Worm (Caenorhabditis elegans) whole organism, L3 larva: ENCODE data around the gene anmt-2.

ENCODE experiments used
- R02D3.7 ChIP-seq: fragments of 150-350 bp; optimal IDR thresholded peaks from 2 replicates; lab custom pipeline; 2014; ENCODE audit warnings: missing biosample characterization, missing genetic modification characterization
- ceh-82 ChIP-seq: fragments of 150-350 bp; optimal IDR thresholded peaks from 2 replicates; lab custom pipeline; 2014; ENCODE audit warnings: missing biosample characterization, missing genetic modification characterization
- ceh-9 ChIP-seq: sonication (generic microtip); optimal IDR thresholded peaks from 2 replicates; lab custom pipeline; 2018; ENCODE audit warnings: missing biosample characterization, missing genetic modification characterization
- elt-2 ChIP-seq: sonication (generic microtip); optimal IDR thresholded peaks from 2 replicates; lab custom pipeline; 2016; ENCODE audit warnings: missing genetic modification reagents, mild to moderate bottlenecking, missing genetic modification characterization, missing compliant biosample characterization
- elt-3 ChIP-seq, 3 experiments: fragments of 150-350 bp in 1 of 3; sonication (generic microtip) in 2 of 3; optimal IDR thresholded peaks; 2 replicates in 2 of 3; 4 replicates in 1 of 3; lab custom pipeline; 2014 to 2017; ENCODE audit warnings: missing biosample characterization in 3 of 3, missing genetic modification characterization in 3 of 3
- fkh-10 ChIP-seq: sonication (generic microtip); optimal IDR thresholded peaks from 2 replicates; lab custom pipeline; 2017; ENCODE audit warnings: missing biosample characterization, missing genetic modification reagents, missing genetic modification characterization
- fos-1 ChIP-seq: fragments of 150-350 bp; optimal IDR thresholded peaks from 2 replicates; lab custom pipeline; 2014; ENCODE audit warnings: missing biosample characterization, missing genetic modification characterization
- lin-15B ChIP-seq: fragments of 150-350 bp; optimal IDR thresholded peaks from 2 replicates; lab custom pipeline; 2014; ENCODE audit warnings: missing biosample characterization, missing genetic modification characterization
- nhr-23 ChIP-seq: fragments of 150-350 bp; optimal IDR thresholded peaks from 2 replicates; lab custom pipeline; 2014; ENCODE audit warnings: missing biosample characterization, missing genetic modification reagents, missing genetic modification characterization
- sea-2 ChIP-seq: fragments of 150-350 bp; sonication (generic microtip); optimal IDR thresholded peaks from 4 replicates; lab custom pipeline; 2014; ENCODE audit warnings: missing biosample characterization, missing genetic modification reagents, missing genetic modification characterization
- snpc-4 ChIP-seq: fragments of 150-350 bp; optimal IDR thresholded peaks from 2 replicates; lab custom pipeline; 2014; ENCODE audit warnings: missing biosample characterization, missing genetic modification characterization
- unc-39 ChIP-seq: sonication (generic microtip); optimal IDR thresholded peaks from 4 replicates; lab custom pipeline; 2017; ENCODE audit warnings: missing biosample characterization, missing genetic modification characterization
- unc-62 ChIP-seq: fragments of 150-350 bp; sonication (generic microtip); optimal IDR thresholded peaks from 4 replicates; lab custom pipeline; 2014; ENCODE audit warnings: missing biosample characterization, missing genetic modification reagents, missing genetic modification characterization
- ztf-4 ChIP-seq: fragments of 150-350 bp; optimal IDR thresholded peaks from 2 replicates; lab custom pipeline; 2014; ENCODE audit warnings: missing biosample characterization, missing genetic modification characterization

DNA sequence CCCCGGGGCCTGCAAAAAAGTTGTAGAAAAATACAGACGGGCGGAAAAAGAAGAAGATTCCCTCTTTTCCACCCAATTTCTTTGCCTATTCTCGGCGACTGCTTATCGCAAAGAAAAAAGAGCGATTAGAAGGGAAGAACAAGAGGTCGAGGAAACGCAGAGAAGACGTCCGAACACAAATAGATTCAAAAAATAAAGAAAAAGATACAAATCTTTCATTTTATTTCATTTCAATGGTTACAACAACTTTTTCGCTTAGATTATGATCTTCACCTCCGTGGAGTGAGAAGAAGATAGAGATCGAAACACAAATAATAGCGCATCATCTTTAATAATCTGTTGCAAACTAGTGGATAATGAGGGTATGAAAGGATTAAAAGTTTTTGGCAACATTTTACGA lies 25.5 kb downstream of the anmt-2 start:
- TF ChIP-seq unc-39 (tag; lab: Kevin White, UChicago) (no peak), nhr-23 (tag; lab: Kevin White, UChicago) (peak; percentile 74), lin-15B (tag; lab: Kevin White, UChicago) (no peak), R02D3.7 (no peak), snpc-4 (tag; lab: Kevin White, UChicago) (no peak), fos-1 (no peak), elt-3 (tag; optimal IDR thresholded peaks at IDR 0.05; lab: Kevin White, UChicago) (no peak), ztf-4 (tag; lab: Kevin White, UChicago) (no peak), ceh-9 (tag; lab: Kevin White, UChicago) (no peak), unc-62 (GFP tag; lab: Kevin White, UChicago) (no peak), fkh-10 (GFP tag; lab: Kevin White, UChicago) (no peak), elt-2 (tag; lab: Kevin White, UChicago) (peak; percentile 44), ceh-82 (tag; lab: Kevin White, UChicago) (no peak), sea-2 (GFP tag; lab: Kevin White, UChicago) (no peak)
